Worm (Caenorhabditis elegans) whole organism, L2 larva: ENCODE results near the gene F29A7.4.

Experiments used
- C34F6.9 ChIP-seq: fragments of 150-350 bp; optimal IDR thresholded peaks from 2 replicates; lab custom pipeline; 2014; ENCODE audit warnings: missing biosample characterization, missing genetic modification characterization
- F13H6.1 ChIP-seq: sonication (generic microtip); optimal IDR thresholded peaks from 2 replicates; lab custom pipeline; 2016; ENCODE audit warnings: missing genetic modification characterization, missing compliant biosample characterization
- R02D3.7 ChIP-seq: fragments of 150-350 bp; optimal IDR thresholded peaks from 2 replicates; lab custom pipeline; 2014; ENCODE audit warnings: missing biosample characterization, missing genetic modification characterization
- Y55F3AM.14 ChIP-seq: fragments of 200-800 bp; sonication (Bioruptor generic); optimal IDR thresholded peaks from 2 replicates; lab custom pipeline; 2018; ENCODE audit warnings: mild to moderate bottlenecking, missing genetic modification characterization, missing compliant biosample characterization
- ZK546.5 ChIP-seq: sonication (generic microtip); optimal IDR thresholded peaks from 2 replicates; lab custom pipeline; 2017; ENCODE audit warnings: missing biosample characterization, missing genetic modification characterization
- alr-1 ChIP-seq: fragments of 150-350 bp; optimal IDR thresholded peaks from 2 replicates; lab custom pipeline; 2014; ENCODE audit warnings: missing biosample characterization, missing genetic modification characterization
- aly-2 ChIP-seq: fragments of 150-350 bp; optimal IDR thresholded peaks from 2 replicates; lab custom pipeline; 2014; ENCODE audit warnings: missing biosample characterization, missing genetic modification characterization
- ama-1 ChIP-seq: fragments of 150-350 bp; optimal IDR thresholded peaks from 2 replicates; lab custom pipeline; 2018; ENCODE audit warnings: inconsistent platforms
- blmp-1 ChIP-seq: sonication (generic microtip); optimal IDR thresholded peaks from 2 replicates; lab custom pipeline; 2017; ENCODE audit warnings: missing genetic modification characterization, mild to moderate bottlenecking, missing compliant biosample characterization, antibody characterized with exemption, moderate library complexity; ENCODE audit not compliant: insufficient read depth
- ceh-16 ChIP-seq: fragments of 150-350 bp; optimal IDR thresholded peaks from 2 replicates; lab custom pipeline; 2014; ENCODE audit warnings: missing biosample characterization, missing genetic modification characterization
- ceh-82 ChIP-seq: fragments of 150-350 bp; optimal IDR thresholded peaks from 2 replicates; lab custom pipeline; 2014; ENCODE audit warnings: missing biosample characterization, missing genetic modification characterization
- crh-2 ChIP-seq: sonication (generic microtip); optimal IDR thresholded peaks from 2 replicates; lab custom pipeline; 2017; ENCODE audit warnings: missing biosample characterization, missing genetic modification characterization
- dmd-4 ChIP-seq: sonication (generic microtip); optimal IDR thresholded peaks from 2 replicates; lab custom pipeline; 2017; ENCODE audit warnings: missing biosample characterization, missing genetic modification characterization
- egl-27 ChIP-seq: sonication (generic microtip); optimal IDR thresholded peaks from 3 replicates; lab custom pipeline; 2017; ENCODE audit warnings: missing biosample characterization, missing genetic modification reagents, missing genetic modification characterization
- elt-1 ChIP-seq: fragments of 150-350 bp; optimal IDR thresholded peaks from 2 replicates; lab custom pipeline; 2014; ENCODE audit warnings: missing biosample characterization, missing genetic modification characterization
- elt-3 ChIP-seq: sonication (generic microtip); optimal IDR thresholded peaks from 2 replicates; lab custom pipeline; 2017; ENCODE audit warnings: missing biosample characterization, missing genetic modification characterization
- gmeb-1 ChIP-seq: fragments of 150-350 bp; optimal IDR thresholded peaks from 2 replicates; lab custom pipeline; 2014; ENCODE audit warnings: missing biosample characterization, missing genetic modification characterization
- lin-39 ChIP-seq: fragments of 150-350 bp; optimal IDR thresholded peaks from 2 replicates; lab custom pipeline; 2014; ENCODE audit warnings: missing biosample characterization, missing genetic modification reagents, missing genetic modification characterization
- mab-5 ChIP-seq: fragments of 150-350 bp; optimal IDR thresholded peaks from 2 replicates; lab custom pipeline; 2014; ENCODE audit warnings: missing biosample characterization, missing genetic modification characterization
- mbf-1 ChIP-seq: sonication (generic microtip); optimal IDR thresholded peaks from 2 replicates; lab custom pipeline; 2017; ENCODE audit warnings: missing biosample characterization, missing genetic modification characterization
- mdl-1 ChIP-seq, 2 experiments: fragments of 150-350 bp in 1 of 2; sonication (generic microtip) in 1 of 2; optimal IDR thresholded peaks; 2 replicates each; lab custom pipeline; 2017; ENCODE audit warnings: missing biosample characterization in 2 of 2, missing genetic modification characterization in 2 of 2
- nhr-11 ChIP-seq: fragments of 150-350 bp; optimal IDR thresholded peaks from 2 replicates; lab custom pipeline; 2014; ENCODE audit warnings: missing biosample characterization, missing genetic modification characterization
- nhr-129 ChIP-seq: fragments of 150-350 bp; optimal IDR thresholded peaks from 2 replicates; lab custom pipeline; 2014; ENCODE audit warnings: missing biosample characterization, missing genetic modification characterization
- nhr-21 ChIP-seq: fragments of 150-350 bp; optimal IDR thresholded peaks from 2 replicates; lab custom pipeline; 2014; ENCODE audit warnings: missing biosample characterization, missing genetic modification characterization
- nhr-23 ChIP-seq: fragments of 150-350 bp; optimal IDR thresholded peaks from 2 replicates; lab custom pipeline; 2014; ENCODE audit warnings: missing biosample characterization, missing genetic modification reagents, missing genetic modification characterization
- nhr-237 ChIP-seq: fragments of 150-350 bp; optimal IDR thresholded peaks from 2 replicates; lab custom pipeline; 2014; ENCODE audit warnings: missing biosample characterization, missing genetic modification characterization
- nhr-77 ChIP-seq: fragments of 150-350 bp; optimal IDR thresholded peaks from 2 replicates; lab custom pipeline; 2014; ENCODE audit warnings: missing biosample characterization, missing genetic modification characterization
- peb-1 ChIP-seq: fragments of 150-350 bp; optimal IDR thresholded peaks from 2 replicates; lab custom pipeline; 2014; ENCODE audit warnings: missing biosample characterization, missing genetic modification characterization
- sem-4 ChIP-seq: fragments of 150-350 bp; optimal IDR thresholded peaks from 2 replicates; lab custom pipeline; 2014; ENCODE audit warnings: missing biosample characterization, missing genetic modification reagents, missing genetic modification characterization
- skn-1 ChIP-seq: sonication (generic microtip); optimal IDR thresholded peaks from 2 replicates; lab custom pipeline; 2017; ENCODE audit warnings: missing biosample characterization, missing genetic modification characterization
- sma-3 ChIP-seq: sonication (generic microtip); optimal IDR thresholded peaks from 2 replicates; lab custom pipeline; 2016; ENCODE audit warnings: missing genetic modification reagents, missing genetic modification characterization, missing compliant biosample characterization
- sma-9 ChIP-seq, 2 experiments: fragments of 150-350 bp in 1 of 2; sonication (generic microtip) in 1 of 2; optimal IDR thresholded peaks; 2 replicates each; lab custom pipeline; 2014 to 2016; ENCODE audit warnings: missing genetic modification characterization in 2 of 2, mild to moderate bottlenecking in 1 of 2, missing biosample characterization in 1 of 2, missing compliant biosample characterization in 1 of 2, missing genetic modification reagents in 1 of 2, moderate library complexity in 1 of 2
- snpc-4 ChIP-seq: fragments of 150-350 bp; optimal IDR thresholded peaks from 2 replicates; lab custom pipeline; 2014; ENCODE audit warnings: missing biosample characterization, missing genetic modification characterization
- unc-39 ChIP-seq: fragments of 150-350 bp; optimal IDR thresholded peaks from 2 replicates; lab custom pipeline; 2014; ENCODE audit warnings: missing biosample characterization, missing genetic modification characterization
- unc-55 ChIP-seq: fragments of 150-350 bp; sonication (generic microtip); optimal IDR thresholded peaks from 3 replicates; lab custom pipeline; 2014; ENCODE audit warnings: missing biosample characterization, missing genetic modification reagents, missing genetic modification characterization
- ztf-1 ChIP-seq: fragments of 200-800 bp; sonication (Bioruptor generic); conservative IDR thresholded peaks from 2 replicates; pipeline ENCODE4 v1.3.6; 2022; ENCODE audit warnings: missing genetic modification characterization, missing compliant biosample characterization

Gene F29A7.4

DNA sequence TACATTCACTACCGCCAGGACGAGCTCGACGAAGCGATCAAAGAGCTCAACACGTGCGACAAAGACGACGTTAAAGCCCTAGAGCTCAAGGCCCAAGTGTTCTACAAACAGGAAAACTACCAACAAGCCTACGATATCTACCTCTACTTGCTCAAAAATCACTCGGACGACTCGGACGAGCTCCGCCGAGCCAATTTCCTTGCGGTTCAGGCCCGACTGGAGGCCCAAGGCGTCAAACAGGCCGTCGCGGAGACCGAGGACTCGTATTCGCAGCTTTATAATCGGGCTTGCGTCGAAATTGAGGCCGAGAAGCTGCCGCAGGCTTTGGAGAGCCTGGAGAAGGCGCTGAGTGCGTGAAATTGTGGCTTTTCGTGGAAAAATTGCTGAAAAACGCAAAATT lies 38.1 kb downstream of the F29A7.4 start:
- TF ChIP-seq sma-9 (GFP tag; optimal IDR thresholded peaks at IDR 0.05; lab: Kevin White, UChicago), result no peak
- TF ChIP-seq sma-9 (tag; optimal IDR thresholded peaks at IDR 0.05; lab: Kevin White, UChicago), result no peak
- TF ChIP-seq sem-4 (tag; lab: Kevin White, UChicago), result no peak
- no peak for TF ChIP-seq dmd-4 (tag; lab: Kevin White, UChicago)
- TF ChIP-seq ceh-82 (tag; lab: Kevin White, UChicago), result no peak
- TF ChIP-seq egl-27, result no peak
- TF ChIP-seq nhr-77 (tag; lab: Kevin White, UChicago), result no peak
- TF ChIP-seq ZK546.5 (tag; lab: Kevin White, UChicago), result no peak
- no peak for TF ChIP-seq ceh-16 (tag; lab: Kevin White, UChicago)
- TF ChIP-seq unc-55, result no peak
- TF ChIP-seq elt-1 (tag; lab: Kevin White, UChicago), result no peak
- no peak for TF ChIP-seq sma-3
- no peak for TF ChIP-seq mdl-1 (tag; optimal IDR thresholded peaks at IDR 0.05; lab: Kevin White, UChicago)
- TF ChIP-seq alr-1, result no peak
- no peak for TF ChIP-seq gmeb-1 (tag; lab: Kevin White, UChicago)
- no peak for TF ChIP-seq nhr-129 (tag; lab: Kevin White, UChicago)
- TF ChIP-seq, all 48 proteins: peak for 0

DNA sequence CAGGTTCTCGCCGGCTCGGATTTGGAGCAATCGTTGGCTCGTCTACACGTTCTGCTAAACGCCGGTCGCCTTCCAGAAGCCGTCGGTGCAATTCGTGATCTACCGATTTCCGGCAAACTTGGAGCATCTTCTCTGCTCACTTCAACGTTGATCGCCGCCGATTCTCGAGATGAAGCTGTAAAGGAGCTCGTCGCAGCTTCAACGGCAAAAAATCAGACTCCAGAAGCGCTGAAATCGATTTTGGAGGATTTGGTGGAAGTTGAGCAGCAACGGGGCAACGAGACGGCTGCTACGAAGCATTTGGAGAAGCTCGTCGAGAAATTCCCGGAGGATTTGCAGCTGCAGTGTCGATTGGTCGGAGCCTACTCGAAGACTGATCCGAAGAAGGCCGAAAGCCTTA lies 41.9 kb downstream of the F29A7.4 start:
- TF ChIP-seq nhr-237 (tag; lab: Kevin White, UChicago) (no peak), ZK546.5 (tag; lab: Kevin White, UChicago) (no peak), alr-1 (no peak), aly-2 (no peak), nhr-77 (tag; lab: Kevin White, UChicago) (no peak), blmp-1 (no peak), sma-3 (no peak), mbf-1 (tag; lab: Kevin White, UChicago) (no peak), lin-39 (tag; lab: Kevin White, UChicago) (no peak), sem-4 (tag; lab: Kevin White, UChicago) (no peak), nhr-11 (no peak), Y55F3AM.14 (GFP tag; lab: Kevin White, UChicago) (no peak), skn-1 (tag; lab: Kevin White, UChicago) (no peak)

DNA sequence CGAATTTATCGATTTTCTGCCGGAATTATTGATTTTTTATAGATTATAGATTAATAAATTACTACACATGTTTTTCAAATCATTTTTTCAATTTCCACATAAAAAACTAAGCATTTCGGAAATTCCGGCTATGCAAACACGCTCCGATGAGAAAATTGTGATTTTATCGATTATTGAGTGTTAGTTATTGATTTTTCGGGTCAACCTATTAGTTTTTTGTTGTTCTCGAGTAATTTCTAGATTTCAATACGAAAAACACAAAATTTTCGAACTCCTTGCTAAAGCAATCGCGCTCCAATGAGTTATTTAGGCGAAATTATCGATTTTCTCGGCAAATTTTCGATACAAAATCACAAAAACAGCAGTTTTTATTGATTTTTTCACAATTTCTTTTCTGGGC lies 45.6 kb downstream of the F29A7.4 start:
- no peak for TF ChIP-seq sma-9 (GFP tag; optimal IDR thresholded peaks at IDR 0.05; lab: Kevin White, UChicago)
- TF ChIP-seq sma-9 (tag; optimal IDR thresholded peaks at IDR 0.05; lab: Kevin White, UChicago), result no peak
- no peak for TF ChIP-seq ZK546.5 (tag; lab: Kevin White, UChicago)
- TF ChIP-seq snpc-4, result no peak
- TF ChIP-seq elt-3, result no peak
- TF ChIP-seq unc-55, result no peak
- TF ChIP-seq Y55F3AM.14 (GFP tag; lab: Kevin White, UChicago), result no peak
- no peak for TF ChIP-seq unc-39 (tag; lab: Kevin White, UChicago)
- TF ChIP-seq, all 48 proteins: peak for 0

DNA sequence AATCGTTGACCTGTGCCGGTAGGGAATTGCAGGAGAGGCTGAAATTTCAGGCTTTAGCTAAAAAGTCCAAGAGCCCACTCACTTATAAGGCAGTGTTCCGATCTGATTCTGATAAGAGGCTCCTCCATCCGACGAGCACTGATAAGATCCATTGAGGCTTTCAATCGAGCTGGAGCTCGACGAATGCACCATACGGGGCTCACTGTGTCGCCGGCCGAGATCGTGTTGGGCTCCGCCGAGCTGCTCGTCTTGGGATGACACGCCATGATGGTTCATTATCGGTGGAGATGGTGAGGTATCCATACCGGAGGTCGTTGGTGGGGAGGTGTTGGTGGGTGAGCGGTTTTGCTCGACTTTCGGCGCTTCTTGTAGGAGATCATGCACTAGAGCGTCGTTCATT lies 46.6 kb downstream of the F29A7.4 start:
- no peak for TF ChIP-seq F13H6.1 (tag; lab: Kevin White, UChicago)
- no peak for TF ChIP-seq alr-1
- TF ChIP-seq ZK546.5 (tag; lab: Kevin White, UChicago), result no peak
- no peak for TF ChIP-seq nhr-23
- no peak for TF ChIP-seq nhr-11
- TF ChIP-seq gmeb-1 (tag; lab: Kevin White, UChicago), result no peak
- no peak for TF ChIP-seq aly-2
- TF ChIP-seq elt-1 (tag; lab: Kevin White, UChicago), result no peak
- no peak for TF ChIP-seq peb-1 (tag; lab: Kevin White, UChicago)
- no peak for TF ChIP-seq nhr-237 (tag; lab: Kevin White, UChicago)
- no peak for TF ChIP-seq ama-1 (lab: Kevin White, UChicago)
- no peak for TF ChIP-seq ceh-82 (tag; lab: Kevin White, UChicago)
- TF ChIP-seq egl-27, result no peak
- no peak for TF ChIP-seq mbf-1 (tag; lab: Kevin White, UChicago)
- no peak for TF ChIP-seq mab-5
- no peak for TF ChIP-seq ztf-1 (GFP tag; lab: Robert Waterston, UW)
- no peak for TF ChIP-seq nhr-21 (tag; lab: Kevin White, UChicago)
- no peak for TF ChIP-seq R02D3.7 (tag; lab: Kevin White, UChicago)
- no peak for TF ChIP-seq sma-9 (GFP tag; optimal IDR thresholded peaks at IDR 0.05; lab: Kevin White, UChicago)
- no peak for TF ChIP-seq sma-9 (tag; optimal IDR thresholded peaks at IDR 0.05; lab: Kevin White, UChicago)
- TF ChIP-seq, all 48 proteins: peak for 0

DNA sequence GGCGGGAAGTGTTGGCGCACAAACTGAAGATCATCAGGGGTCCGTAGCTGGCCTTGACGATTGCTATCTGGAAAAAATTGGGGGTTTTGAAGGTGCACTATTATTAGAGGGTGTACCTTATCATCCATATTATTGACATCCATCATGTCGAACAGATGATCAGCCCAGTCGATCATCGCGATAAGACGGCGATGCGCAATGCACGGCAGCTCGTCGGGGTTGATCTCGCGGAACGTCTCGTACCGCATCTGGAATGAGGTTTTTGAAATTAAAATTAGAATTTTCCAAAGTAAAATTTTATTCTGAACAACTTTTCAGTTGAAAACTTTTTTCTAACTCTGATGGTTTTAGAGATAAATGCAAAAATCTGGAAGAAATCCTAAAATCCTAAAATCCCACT lies 48.2 kb downstream of the F29A7.4 start:
- TF ChIP-seq crh-2 (tag; lab: Kevin White, UChicago) (no peak), C34F6.9 (tag; lab: Kevin White, UChicago) (no peak), unc-39 (tag; lab: Kevin White, UChicago) (no peak), Y55F3AM.14 (GFP tag; lab: Kevin White, UChicago) (no peak), sma-3 (no peak)
